Fruit fly (Drosophila melanogaster) whole organism, embryonic: ENCODE measurements around the gene Lim3.

ENCODE experiments used
- CG11398 ChIP-seq: fragments of 200-800 bp; sonication (Bioruptor generic); optimal IDR thresholded peaks from 2 replicates; lab custom pipeline; 2016; ENCODE audit warnings: missing biosample characterization, missing genetic modification characterization
- CG12104 ChIP-seq: fragments of 200-800 bp; sonication (Bioruptor generic); optimal IDR thresholded peaks from 3 replicates; lab custom pipeline; 2016; ENCODE audit warnings: missing biosample characterization, missing genetic modification characterization
- CG16813 ChIP-seq: fragments of 200-800 bp; sonication (Bioruptor generic); IDR thresholded peaks from 3 replicates; pipeline ENCODE4 v1.3.6; 2022; ENCODE audit warnings: missing biosample characterization, missing genetic modification characterization; ENCODE audit not compliant: partially characterized antibody
- CG17328 ChIP-seq: fragments of 200-800 bp; sonication (Bioruptor generic); IDR thresholded peaks from 2 replicates; pipeline ENCODE4 v1.3.6; 2022; ENCODE audit warnings: missing biosample characterization, missing genetic modification characterization
- CG33213 ChIP-seq: fragments of 200-800 bp; sonication (Bioruptor generic); optimal IDR thresholded peaks from 3 replicates; lab custom pipeline; 2016; ENCODE audit warnings: missing biosample characterization, missing genetic modification characterization
- Myb ChIP-seq: fragments of 200-800 bp; sonication (Bioruptor generic); optimal IDR thresholded peaks from 2 replicates; lab custom pipeline; 2016; ENCODE audit warnings: missing biosample characterization, missing genetic modification characterization
- NfI ChIP-seq: fragments of 200-800 bp; sonication (Bioruptor generic); optimal IDR thresholded peaks from 3 replicates; lab custom pipeline; 2018; ENCODE audit warnings: missing biosample characterization, mild to moderate bottlenecking, missing genetic modification characterization, moderate library complexity
- Xrp1 ChIP-seq: fragments of 200-800 bp; sonication (Bioruptor generic); IDR thresholded peaks from 2 replicates; pipeline ENCODE4 v1.3.6; 2022; ENCODE audit warnings: missing biosample characterization, missing genetic modification characterization
- ara ChIP-seq: fragments of 200-800 bp; sonication (Bioruptor generic); IDR thresholded peaks from 2 replicates; pipeline ENCODE4 v1.3.6; 2022; ENCODE audit warnings: missing biosample characterization, missing genetic modification characterization
- en ChIP-seq: fragments of 200-800 bp; sonication (Bioruptor generic); optimal IDR thresholded peaks from 2 replicates; lab custom pipeline; 2016; ENCODE audit warnings: missing biosample characterization, missing genetic modification characterization
- prd ChIP-seq, 3 experiments: fragments of >200 bp in 2 of 3; fragments of 200-800 bp in 1 of 3; sonication (Bioruptor generic) in 1 of 3; optimal IDR thresholded peaks in 2 of 3; IDR thresholded peaks in 1 of 3; 2 replicates in 2 of 3; 3 replicates in 1 of 3; pipeline versions ENCODE4 v1.3.6 to Lab custom; 2017 to 2022; ENCODE audit warnings: missing biosample characterization in 1 of 3, missing genetic modification characterization in 1 of 3
- sug ChIP-seq: fragments of 200-800 bp; optimal IDR thresholded peaks from 2 replicates; lab custom pipeline; 2019; ENCODE audit warnings: missing biosample characterization, mild to moderate bottlenecking, missing genetic modification characterization, moderate library complexity
- vvl ChIP-seq: fragments of 200-800 bp; sonication (Bioruptor generic); IDR thresholded peaks from 2 replicates; pipeline ENCODE4 v1.3.6; 2022; ENCODE audit warnings: missing biosample characterization, missing genetic modification characterization

DNA sequence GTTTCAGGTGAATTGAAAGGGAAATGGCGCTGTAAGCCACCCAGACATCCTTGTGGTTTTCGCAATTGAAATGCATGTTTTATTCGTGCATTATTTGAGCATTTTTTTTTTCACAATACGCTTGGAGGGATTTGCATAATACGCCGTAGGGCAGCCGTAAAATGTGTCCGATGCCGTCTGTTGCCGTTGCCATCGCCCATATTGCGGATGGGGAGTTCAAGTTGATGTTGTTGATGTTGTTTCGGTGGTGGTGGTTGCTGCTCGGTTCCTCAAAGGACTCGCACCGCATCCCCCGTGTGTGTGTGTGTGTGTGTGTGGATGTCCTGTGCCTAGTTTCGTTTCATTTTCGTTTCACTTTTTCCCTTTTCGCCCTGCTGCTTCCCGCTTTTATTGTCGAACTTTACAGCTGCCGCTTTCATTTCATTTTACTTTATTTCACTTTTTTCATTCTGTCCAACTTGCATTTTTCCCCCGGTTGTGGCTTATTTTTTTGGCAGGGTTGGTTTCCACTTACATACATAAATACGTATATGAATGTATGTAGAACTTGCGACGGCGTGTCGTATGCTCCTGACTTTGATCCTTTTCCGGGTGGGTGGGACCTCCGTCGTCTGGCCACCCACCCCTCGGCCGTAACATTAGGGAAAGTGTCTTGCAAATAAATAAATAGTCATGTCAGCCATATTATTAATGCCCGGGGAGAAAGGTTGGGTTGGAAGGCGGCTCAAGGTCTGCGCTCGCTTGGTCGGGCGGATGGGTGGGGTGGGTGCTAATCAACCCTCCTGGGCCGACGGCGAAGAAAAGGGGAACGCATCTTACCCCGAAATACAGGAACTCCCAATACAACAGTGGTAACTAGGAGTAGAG, 29.5 kb upstream of the Lim3 start:
- TF ChIP-seq CG16813 (GFP tag; lab: Robert Waterston, UW) (no peak), prd (optimal IDR thresholded peaks at IDR 0.05; lab: Kevin White, UChicago) (no peak), prd (GFP tag; IDR thresholded peaks at IDR 0.05; lab: Robert Waterston, UW) (no peak), CG33213 (GFP tag; lab: Kevin White, UChicago) (no peak), NfI (no peak), CG11398 (GFP tag; lab: Kevin White, UChicago) (no peak), Xrp1 (GFP tag; lab: Robert Waterston, UW) (no peak), vvl (GFP tag; lab: Robert Waterston, UW) (peak; percentile 26; the same call in 1 of the 2 replicates), en (no peak), CG17328 (GFP tag; lab: Robert Waterston, UW) (no peak), Myb (GFP tag; lab: Kevin White, UChicago) (no peak), sug (tag; lab: Kevin White, UChicago) (no peak), CG12104 (no peak), ara (GFP tag; lab: Robert Waterston, UW) (no peak)
